Worm (Caenorhabditis elegans): Measurements from ENCODE around the gene gst-8.
A peak's percentile ranks its signal among the peaks of the same experiment; 100 is the strongest.
"Not testable (repeated sequence)": the region's sequence is repeated elsewhere in the genome, so short reads cannot be mapped to it uniquely, and the experiment has no call there.

The gst-8 gene

ce11 chrII:4883412-4883811 is at the start of gene gst-8:
TSS of gene gst-8 (plus strand) at chrII:4883712.
- no peak for TF ChIP-seq unc-39 (tag; optimal IDR thresholded peaks at IDR 0.05)
- no peak for TF ChIP-seq ces-1 (GFP tag; optimal IDR thresholded peaks at IDR 0.05)
- no peak for TF ChIP-seq elt-3 (tag; optimal IDR thresholded peaks at IDR 0.05)

DNA sequence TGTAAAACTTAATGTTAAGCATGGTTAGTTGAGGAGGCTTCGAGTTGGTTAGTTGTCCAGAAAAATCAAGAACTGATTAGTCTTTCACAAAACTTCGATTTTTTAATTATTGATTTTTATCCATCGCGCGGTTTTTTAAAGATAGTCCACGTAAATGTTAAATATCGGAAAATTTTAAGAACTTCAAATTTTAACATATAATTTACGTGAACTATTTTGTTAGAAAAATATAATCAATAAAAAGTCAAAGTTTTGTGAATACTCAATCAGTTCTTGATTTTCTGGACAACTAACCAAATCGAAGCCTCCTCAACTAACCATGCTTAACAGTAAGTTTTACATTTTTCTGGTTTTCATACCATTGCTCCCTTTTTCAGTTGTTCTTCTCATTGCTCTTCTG is 48.8 kb upstream of the gst-8 start, which contains the start of the genes C33F10.11 and C33F10.1:
C33F10.11 (minus strand) TSS at position 101 of the 400 bp plus-strand sequence.
C33F10.1 (plus strand) TSS at position 263 of the 400 bp plus-strand sequence.
- TF ChIP-seq ham-2 (GFP tag; optimal IDR thresholded peaks at IDR 0.05) (no peak), mls-2 (tag; optimal IDR thresholded peaks at IDR 0.05) (no peak), cnd-1 (tag; optimal IDR thresholded peaks at IDR 0.05) (no peak), lin-32 (GFP tag; optimal IDR thresholded peaks at IDR 0.05) (no peak), ceh-43 (GFP tag; optimal IDR thresholded peaks at IDR 0.05) (no peak), mab-5 (tag; optimal IDR thresholded peaks at IDR 0.05) (no peak), elt-3 (tag; optimal IDR thresholded peaks at IDR 0.05) (no peak), lin-13 (tag; optimal IDR thresholded peaks at IDR 0.05) (no peak), snpc-4 (tag; optimal IDR thresholded peaks at IDR 0.05) (no peak), flh-1 (GFP tag; optimal IDR thresholded peaks at IDR 0.05) (no peak), unc-62 (GFP tag; optimal IDR thresholded peaks at IDR 0.05) (no peak), drap-1 (GFP tag; optimal IDR thresholded peaks at IDR 0.05) (no peak), mep-1 (tag; optimal IDR thresholded peaks at IDR 0.05) (no peak), nhr-12 (tag; optimal IDR thresholded peaks at IDR 0.05) (no peak), nhr-28 (tag; optimal IDR thresholded peaks at IDR 0.05) (no peak), blmp-1 (tag; optimal IDR thresholded peaks at IDR 0.05) (no peak), bed-3 (GFP tag; optimal IDR thresholded peaks at IDR 0.05) (no peak), sptf-1 (tag; optimal IDR thresholded peaks at IDR 0.05) (no peak), lsy-2 (tag; optimal IDR thresholded peaks at IDR 0.05) (no peak)

- TF ChIP-seq lin-32 (GFP tag; optimal IDR thresholded peaks at IDR 0.05) (no peak), unc-39 (tag; optimal IDR thresholded peaks at IDR 0.05) (no peak), pha-4 (tag; optimal IDR thresholded peaks at IDR 0.05) (no peak), unc-62 (GFP tag; optimal IDR thresholded peaks at IDR 0.05) (no peak), ztf-11 (tag; optimal IDR thresholded peaks at IDR 0.05) (no peak), elt-1 (tag; optimal IDR thresholded peaks at IDR 0.05; ENCODE audit: borderline replicate concordance, insufficient read depth) (no peak), mep-1 (tag; optimal IDR thresholded peaks at IDR 0.05) (no peak), flh-1 (GFP tag; optimal IDR thresholded peaks at IDR 0.05) (no peak), ceh-43 (GFP tag; optimal IDR thresholded peaks at IDR 0.05) (no peak), drap-1 (GFP tag; optimal IDR thresholded peaks at IDR 0.05) (no peak), snpc-4 (tag; optimal IDR thresholded peaks at IDR 0.05) (no peak), bed-3 (GFP tag; optimal IDR thresholded peaks at IDR 0.05) (no peak), mls-2 (tag; optimal IDR thresholded peaks at IDR 0.05) (no peak), unc-120 (tag; optimal IDR thresholded peaks at IDR 0.05; ENCODE audit: poor library complexity, severe bottlenecking) (no peak), ceh-39 (tag; optimal IDR thresholded peaks at IDR 0.05) (no peak), lin-13 (tag; optimal IDR thresholded peaks at IDR 0.05) (no peak), nhr-2 (tag; optimal IDR thresholded peaks at IDR 0.05) (no peak), lsy-2 (tag; optimal IDR thresholded peaks at IDR 0.05) (no peak)
These were observed 45.9 kb upstream of the gst-8 start, which contains the start of gene C33F10.12 for ce11 chrII:4837659-4838058. TSS of gene C33F10.12 (minus strand) at chrII:4837759.

ce11 chrII:4842143-4842658 is 41.3 kb upstream of the gst-8 start, which contains the start of the genes T23B7.2 and nspd-4:
TSS of gene T23B7.2 (minus strand) at chrII:4842243.
TSS of gene nspd-4 (plus strand) at chrII:4842608.
- TF ChIP-seq ham-2 (GFP tag; optimal IDR thresholded peaks at IDR 0.05); nhr-2 (tag; optimal IDR thresholded peaks at IDR 0.05); ces-1 (GFP tag; optimal IDR thresholded peaks at IDR 0.05): not testable (repeated sequence)

DNA sequence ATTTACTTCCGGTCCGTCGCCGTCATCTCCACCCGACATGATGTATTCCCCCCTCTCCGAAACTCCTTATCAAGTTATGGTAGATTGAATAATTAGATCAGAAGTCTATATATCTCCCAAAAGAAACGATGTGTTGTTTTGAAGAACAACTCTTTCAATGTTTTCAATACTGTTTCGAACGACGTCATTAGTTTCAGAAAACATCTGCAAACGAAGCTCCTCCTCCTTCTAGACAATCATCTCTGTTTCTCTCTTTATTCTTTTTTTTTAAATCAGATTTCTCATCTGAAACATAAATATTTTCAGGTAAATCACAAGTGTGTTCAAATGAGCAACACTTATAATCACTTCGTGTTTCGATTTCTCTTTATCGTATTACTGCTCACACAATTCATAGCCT is 33.6 kb upstream of the gst-8 start, which contains the start of gene T23B7.3:
T23B7.3 (plus strand) TSS at position 301 of the 400 bp plus-strand sequence.
- TF ChIP-seq ces-1 (GFP tag; optimal IDR thresholded peaks at IDR 0.05), result peak; percentile 5
- TF ChIP-seq drap-1 (GFP tag; optimal IDR thresholded peaks at IDR 0.05), result no peak

ce11 chrII:4851594-4852106 is 31.9 kb upstream of the gst-8 start, which contains the start of gene dnj-9:
TSS of gene dnj-9 (plus strand) at chrII:4852056.
- TF ChIP-seq nhr-76 (tag; optimal IDR thresholded peaks at IDR 0.05) (no peak), snpc-4 (tag; optimal IDR thresholded peaks at IDR 0.05) (no peak), mab-5 (tag; optimal IDR thresholded peaks at IDR 0.05) (peak; percentile 58), mep-1 (tag; optimal IDR thresholded peaks at IDR 0.05) (peak; percentile 91), cnd-1 (tag; optimal IDR thresholded peaks at IDR 0.05) (peak; percentile 62), lsy-2 (tag; optimal IDR thresholded peaks at IDR 0.05) (peak; percentile 82), pha-4 (tag; optimal IDR thresholded peaks at IDR 0.05) (peak; percentile 70), ceh-43 (GFP tag; optimal IDR thresholded peaks at IDR 0.05) (peak; percentile 59), bed-3 (GFP tag; optimal IDR thresholded peaks at IDR 0.05) (peak; percentile 34), unc-39 (tag; optimal IDR thresholded peaks at IDR 0.05) (no peak), elt-1 (tag; optimal IDR thresholded peaks at IDR 0.05; ENCODE audit: borderline replicate concordance, insufficient read depth) (no peak), sptf-1 (tag; optimal IDR thresholded peaks at IDR 0.05) (peak; percentile 87), nhr-28 (tag; optimal IDR thresholded peaks at IDR 0.05) (no peak), mls-2 (tag; optimal IDR thresholded peaks at IDR 0.05) (peak; percentile 58), ceh-83 (GFP tag; optimal IDR thresholded peaks at IDR 0.05) (peak; percentile 59), M03D4.4 (tag; optimal IDR thresholded peaks at IDR 0.05) (peak; percentile 79), sem-2 (GFP tag; optimal IDR thresholded peaks at IDR 0.05) (no peak), flh-1 (GFP tag; optimal IDR thresholded peaks at IDR 0.05) (peak; percentile 34), zip-8 (tag; optimal IDR thresholded peaks at IDR 0.05) (no peak), drap-1 (GFP tag; optimal IDR thresholded peaks at IDR 0.05) (peak; percentile 13), unc-62 (GFP tag; optimal IDR thresholded peaks at IDR 0.05) (peak; percentile 31), tbx-8 (GFP tag; optimal IDR thresholded peaks at IDR 0.05) (no peak), unc-120 (tag; optimal IDR thresholded peaks at IDR 0.05; ENCODE audit: poor library complexity, severe bottlenecking) (no peak), elt-3 (tag; optimal IDR thresholded peaks at IDR 0.05) (peak; percentile 17), ces-1 (GFP tag; optimal IDR thresholded peaks at IDR 0.05) (peak; percentile 59), ceh-39 (tag; optimal IDR thresholded peaks at IDR 0.05) (peak; percentile 60), nhr-12 (tag; optimal IDR thresholded peaks at IDR 0.05) (no peak)
